Fruit fly (Drosophila melanogaster) S2 (cell line): Measurements from ENCODE around the gene CG33269.

Experiments
- CG8478 ChIP-seq: fragments of >200 bp; optimal IDR thresholded peaks from 2 replicates; lab custom pipeline; 2018
- CTCF ChIP-seq, 2 experiments: fragments of >200 bp; optimal IDR thresholded peaks; 2 replicates each; lab custom pipeline; 2018

DNA sequence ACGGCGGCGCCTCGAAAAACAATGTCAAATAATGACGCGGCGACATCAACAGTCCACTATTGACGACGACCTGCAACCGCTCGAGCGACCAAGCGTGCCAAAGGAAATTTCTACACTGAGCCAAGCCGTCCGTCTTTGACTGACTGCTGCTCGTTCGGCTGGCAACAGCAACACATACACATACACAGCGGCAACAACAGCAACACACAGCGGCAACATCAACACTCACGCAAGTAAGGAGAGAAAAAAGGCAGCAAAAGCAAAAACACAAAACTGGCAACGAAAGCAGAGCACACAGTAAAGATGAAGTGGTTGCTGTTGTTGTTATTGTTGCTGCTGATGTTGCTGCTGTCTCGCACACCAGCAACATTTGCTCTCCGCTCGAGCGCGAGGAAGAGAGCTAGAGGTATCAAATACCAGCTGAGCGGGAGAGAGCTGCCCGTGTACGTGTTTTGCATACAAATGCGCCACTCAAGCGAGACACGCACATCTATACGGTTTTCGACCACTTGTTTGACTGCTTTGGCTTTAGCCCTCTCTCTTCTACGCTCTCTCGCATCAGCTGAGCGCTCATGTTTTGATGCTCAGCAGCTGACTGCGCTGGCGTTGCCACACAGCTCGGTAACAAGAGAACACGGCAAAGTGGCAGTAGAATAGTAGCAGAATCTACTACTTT, 28.9 kb downstream of the CG33269 start:
- TF ChIP-seq CG8478 (no peak), CTCF (optimal IDR thresholded peaks at IDR 0.05; lab: Kevin White, UChicago) (no peak)
